Fruit fly (Drosophila melanogaster): Measurements from ENCODE around the gene CG13144.

DNA sequence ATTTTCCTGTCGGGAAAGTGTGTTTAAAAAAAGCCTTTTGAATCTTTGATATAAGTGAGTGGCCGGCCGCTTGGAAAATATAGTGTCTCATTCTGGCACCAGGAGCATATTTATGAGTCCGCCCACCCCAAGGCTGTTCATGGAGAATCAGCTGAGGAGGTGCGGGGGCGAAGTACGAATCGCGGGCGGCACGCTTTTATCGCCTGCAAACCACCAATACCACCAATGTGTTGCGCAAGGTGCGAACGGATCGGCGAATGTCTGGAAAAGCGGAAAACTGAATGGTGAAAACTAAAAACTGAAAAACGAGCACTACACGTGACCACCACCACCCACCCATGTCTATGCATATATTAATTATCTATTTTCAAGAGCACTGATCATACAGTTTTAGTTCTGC, 22.3 kb downstream of the CG13144 start:
- no peak for TF ChIP-seq psq (optimal IDR thresholded peaks at IDR 0.05)
- no peak for TF ChIP-seq CG8478 (optimal IDR thresholded peaks at IDR 0.05)
- TF ChIP-seq Dll (optimal IDR thresholded peaks at IDR 0.05) = no peak
- TF ChIP-seq pan (optimal IDR thresholded peaks at IDR 0.05) = no peak
- TF ChIP-seq usp (GFP tag; optimal IDR thresholded peaks at IDR 0.05) = no peak
